Worm (Caenorhabditis elegans) whole organism, L1 larva: ENCODE data around the gene hpo-28.

Source experiments
- C04F5.9 ChIP-seq: sonication (generic microtip); optimal IDR thresholded peaks from 2 replicates; lab custom pipeline; 2016; ENCODE audit warnings: missing genetic modification characterization, missing compliant biosample characterization
- C16A3.4 ChIP-seq: fragments of 150-350 bp; optimal IDR thresholded peaks from 2 replicates; lab custom pipeline; 2014; ENCODE audit warnings: missing biosample characterization, missing genetic modification characterization
- C34B4.2 ChIP-seq: sonication (generic microtip); optimal IDR thresholded peaks from 2 replicates; lab custom pipeline; 2017; ENCODE audit warnings: mild to moderate bottlenecking, missing genetic modification characterization, missing compliant biosample characterization
- F16B12.6 ChIP-seq: fragments of 150-350 bp; optimal IDR thresholded peaks from 2 replicates; lab custom pipeline; 2014; ENCODE audit warnings: missing biosample characterization, missing genetic modification characterization
- alr-1 ChIP-seq: fragments of 200-800 bp; sonication (Bioruptor generic); optimal IDR thresholded peaks from 2 replicates; lab custom pipeline; 2018; ENCODE audit warnings: borderline replicate concordance, mild to moderate bottlenecking, missing genetic modification characterization, missing compliant biosample characterization
- aly-2 ChIP-seq: fragments of 150-350 bp; optimal IDR thresholded peaks from 2 replicates; lab custom pipeline; 2014; ENCODE audit warnings: missing biosample characterization, missing genetic modification characterization
- blmp-1 ChIP-seq: fragments of 150-350 bp; optimal IDR thresholded peaks from 2 replicates; lab custom pipeline; 2014; ENCODE audit warnings: missing biosample characterization, missing genetic modification characterization
- ceh-8 ChIP-seq: fragments of 200-800 bp; sonication (Bioruptor generic); optimal IDR thresholded peaks from 2 replicates; lab custom pipeline; 2018; ENCODE audit warnings: mild to moderate bottlenecking, missing genetic modification characterization, moderate library complexity, missing compliant biosample characterization
- ceh-82 ChIP-seq, 3 experiments: fragments of 150-350 bp in 1 of 3; sonication (generic microtip) in 2 of 3; optimal IDR thresholded peaks; 2 replicates each; lab custom pipeline; 2014 to 2017; ENCODE audit warnings: missing biosample characterization in 3 of 3, missing genetic modification characterization in 3 of 3
- efl-1 ChIP-seq, 4 experiments: fragments of 150-350 bp; optimal IDR thresholded peaks in 3 of 4; peaks in 1 of 4; 1 replicate in 1 of 4; 2 replicates in 3 of 4; lab custom pipeline; 2014; ENCODE audit warnings: missing biosample characterization in 2 of 4, missing genetic modification characterization in 2 of 4, missing genetic modification reagents in 2 of 4
- efl-3 ChIP-seq: fragments of 200-800 bp; sonication (Bioruptor generic); optimal IDR thresholded peaks from 2 replicates; lab custom pipeline; 2018; ENCODE audit warnings: mild to moderate bottlenecking, missing genetic modification characterization, missing compliant biosample characterization
- egl-13 ChIP-seq: sonication (generic microtip); optimal IDR thresholded peaks from 2 replicates; lab custom pipeline; 2016; ENCODE audit warnings: missing genotype, missing genetic modification reagents, missing genetic modification characterization, missing compliant biosample characterization
- egl-27 ChIP-seq, 2 experiments: fragments of 150-350 bp in 1 of 2; sonication (generic microtip); optimal IDR thresholded peaks; 3 replicates each; lab custom pipeline; 2017 to 2018; ENCODE audit warnings: missing biosample characterization in 2 of 2, missing genetic modification characterization in 2 of 2, missing genetic modification reagents in 2 of 2
- elt-3 ChIP-seq, 6 experiments: fragments of 150-350 bp in 1 of 6; sonication (generic microtip); optimal IDR thresholded peaks; 2 replicates each; lab custom pipeline; 2017 to 2018; ENCODE audit warnings: missing biosample characterization in 6 of 6, missing genetic modification characterization in 6 of 6, inconsistent platforms in 1 of 6
- fkh-10 ChIP-seq: sonication (generic microtip); optimal IDR thresholded peaks from 2 replicates; lab custom pipeline; 2017; ENCODE audit warnings: missing biosample characterization, missing genetic modification reagents, missing genetic modification characterization
- fkh-4 ChIP-seq: sonication (generic microtip); optimal IDR thresholded peaks from 2 replicates; lab custom pipeline; 2016; ENCODE audit warnings: missing compliant biosample characterization, missing genetic modification characterization, borderline replicate concordance
- fkh-8 ChIP-seq: sonication (generic microtip); optimal IDR thresholded peaks from 2 replicates; lab custom pipeline; 2016; ENCODE audit warnings: mild to moderate bottlenecking, missing genetic modification characterization, missing compliant biosample characterization
- grh-1 ChIP-seq: fragments of 200-800 bp; sonication (Bioruptor generic); IDR thresholded peaks from 2 replicates; pipeline ENCODE4 v1.3.6; 2022; ENCODE audit warnings: missing genetic modification reagents, missing genetic modification characterization, missing compliant biosample characterization
- hlh-17 ChIP-seq: fragments of 200-800 bp; sonication (Bioruptor generic); optimal IDR thresholded peaks from 2 replicates; lab custom pipeline; 2018; ENCODE audit warnings: missing genetic modification characterization, mild to moderate bottlenecking, missing compliant biosample characterization, moderate library complexity, borderline replicate concordance
- hlh-4 ChIP-seq: sonication (generic microtip); optimal IDR thresholded peaks from 2 replicates; lab custom pipeline; 2016; ENCODE audit warnings: mild to moderate bottlenecking, missing genetic modification characterization, missing compliant biosample characterization
- lin-13 ChIP-seq: fragments of 150-350 bp; optimal IDR thresholded peaks from 2 replicates; lab custom pipeline; 2014; ENCODE audit warnings: missing biosample characterization, missing genetic modification reagents, missing genetic modification characterization
- lir-3 ChIP-seq: sonication (generic microtip); optimal IDR thresholded peaks from 2 replicates; lab custom pipeline; 2016; ENCODE audit warnings: mild to moderate bottlenecking, missing genetic modification characterization, moderate library complexity, missing compliant biosample characterization; ENCODE audit not compliant: poor library complexity
- lsy-2 ChIP-seq, 2 experiments: fragments of 150-350 bp; optimal IDR thresholded peaks; 2 replicates each; lab custom pipeline; 2014; ENCODE audit warnings: missing biosample characterization in 2 of 2, missing genetic modification characterization in 2 of 2
- mdl-1 ChIP-seq, 2 experiments: fragments of 150-350 bp; optimal IDR thresholded peaks; 2 replicates each; lab custom pipeline; 2014 to 2017; ENCODE audit warnings: missing biosample characterization in 2 of 2, missing genetic modification characterization in 2 of 2, inconsistent platforms in 1 of 2
- mef-2 ChIP-seq: fragments of 150-350 bp; optimal IDR thresholded peaks from 2 replicates; lab custom pipeline; 2014; ENCODE audit warnings: missing biosample characterization, missing genetic modification characterization
- nhr-11 ChIP-seq: fragments of 150-350 bp; optimal IDR thresholded peaks from 2 replicates; lab custom pipeline; 2014; ENCODE audit warnings: missing biosample characterization, missing genetic modification characterization
- nhr-12 ChIP-seq: sonication (generic microtip); optimal IDR thresholded peaks from 2 replicates; lab custom pipeline; 2017; ENCODE audit warnings: missing biosample characterization, missing genetic modification characterization
- nhr-19 ChIP-seq: fragments of 200-800 bp; sonication (Bioruptor generic); conservative IDR thresholded peaks from 2 replicates; pipeline ENCODE4 v1.3.6; 2022; ENCODE audit warnings: missing genetic modification characterization, missing compliant biosample characterization
- nhr-20 ChIP-seq: sonication (generic microtip); optimal IDR thresholded peaks from 2 replicates; lab custom pipeline; 2016; ENCODE audit warnings: mild to moderate bottlenecking, missing genetic modification characterization, missing compliant biosample characterization
- nhr-237 ChIP-seq: fragments of 150-350 bp; optimal IDR thresholded peaks from 2 replicates; lab custom pipeline; 2014; ENCODE audit warnings: missing biosample characterization, missing genetic modification characterization
- nhr-28 ChIP-seq: fragments of 150-350 bp; optimal IDR thresholded peaks from 2 replicates; lab custom pipeline; 2014; ENCODE audit warnings: missing biosample characterization, missing genetic modification characterization
- nhr-47 ChIP-seq: sonication (generic microtip); optimal IDR thresholded peaks from 2 replicates; lab custom pipeline; 2016; ENCODE audit warnings: mild to moderate bottlenecking, missing genetic modification characterization, moderate library complexity, missing compliant biosample characterization
- nhr-71 ChIP-seq: sonication (generic microtip); optimal IDR thresholded peaks from 2 replicates; lab custom pipeline; 2016; ENCODE audit warnings: mild to moderate bottlenecking, missing genetic modification characterization, moderate library complexity, missing compliant biosample characterization
- nhr-76 ChIP-seq: sonication (generic microtip); optimal IDR thresholded peaks from 2 replicates; lab custom pipeline; 2017; ENCODE audit warnings: missing biosample characterization, missing genetic modification characterization
- nhr-77 ChIP-seq: fragments of 150-350 bp; optimal IDR thresholded peaks from 2 replicates; lab custom pipeline; 2014; ENCODE audit warnings: missing biosample characterization, missing genetic modification characterization
- nhr-84 ChIP-seq: sonication (generic microtip); optimal IDR thresholded peaks from 2 replicates; lab custom pipeline; 2017; ENCODE audit warnings: missing biosample characterization, missing genetic modification characterization
- nhr-85 ChIP-seq: sonication (generic microtip); peaks from one replicate; lab custom pipeline; 2016; ENCODE audit warnings: missing genetic modification characterization, inconsistent platforms, missing compliant biosample characterization
- nhr-90 ChIP-seq: sonication (generic microtip); optimal IDR thresholded peaks from 2 replicates; lab custom pipeline; 2016; ENCODE audit warnings: mild to moderate bottlenecking, missing genetic modification characterization, missing compliant biosample characterization; ENCODE audit not compliant: poor library complexity
- pax-3 ChIP-seq: fragments of 200-800 bp; sonication (Bioruptor generic); optimal IDR thresholded peaks from 2 replicates; lab custom pipeline; 2018; ENCODE audit warnings: mild to moderate bottlenecking, missing genetic modification characterization, moderate library complexity, missing compliant biosample characterization
- pqm-1 ChIP-seq: sonication (generic microtip); optimal IDR thresholded peaks from 3 replicates; lab custom pipeline; 2017; ENCODE audit warnings: missing biosample characterization, missing genetic modification characterization
- rnt-1 ChIP-seq: sonication (generic microtip); optimal IDR thresholded peaks from 2 replicates; lab custom pipeline; 2016; ENCODE audit warnings: mild to moderate bottlenecking, missing genetic modification characterization, moderate library complexity, missing compliant biosample characterization
- snu-23 ChIP-seq: sonication (generic microtip); optimal IDR thresholded peaks from 2 replicates; lab custom pipeline; 2016; ENCODE audit warnings: missing genetic modification characterization, missing compliant biosample characterization
- sup-37 ChIP-seq: fragments of 200-800 bp; sonication (Bioruptor generic); optimal IDR thresholded peaks from 2 replicates; lab custom pipeline; 2018; ENCODE audit warnings: mild to moderate bottlenecking, missing genetic modification characterization, missing compliant biosample characterization
- swsn-7 ChIP-seq: sonication (generic microtip); optimal IDR thresholded peaks from 2 replicates; lab custom pipeline; 2016; ENCODE audit warnings: missing genetic modification characterization, missing compliant biosample characterization
- tlp-1 ChIP-seq: fragments of 150-350 bp; optimal IDR thresholded peaks from 2 replicates; lab custom pipeline; 2014; ENCODE audit warnings: missing biosample characterization, missing genetic modification characterization
- unc-130 ChIP-seq: fragments of 150-350 bp; optimal IDR thresholded peaks from 2 replicates; lab custom pipeline; 2017; ENCODE audit warnings: missing biosample characterization, missing genetic modification characterization, inconsistent platforms
- vab-15 ChIP-seq: sonication (generic microtip); optimal IDR thresholded peaks from 2 replicates; lab custom pipeline; 2017; ENCODE audit warnings: missing genotype, mild to moderate bottlenecking, missing genetic modification characterization, missing compliant biosample characterization
- ztf-11 ChIP-seq, 2 experiments: sonication (generic microtip); optimal IDR thresholded peaks; 2 replicates each; lab custom pipeline; 2016 to 2017; ENCODE audit warnings: missing genetic modification characterization in 2 of 2, missing biosample characterization in 1 of 2, missing compliant biosample characterization in 1 of 2

Gene hpo-28

ce11 chrIII:5709224-5709623, at the start of gene hpo-28:
Gene hpo-28 (minus strand): TSS chrIII:5709324.
- TF ChIP-seq unc-130 (no peak), vab-15 (tag; lab: Kevin White, UChicago) (no peak), nhr-77 (no peak), snu-23 (no peak), nhr-12 (tag; lab: Kevin White, UChicago) (no peak), egl-27 (tag; optimal IDR thresholded peaks at IDR 0.05; lab: Kevin White, UChicago) (no peak), rnt-1 (tag; lab: Kevin White, UChicago) (peak; percentile 13), efl-1 (optimal IDR thresholded peaks at IDR 0.05; lab: Kevin White, UChicago) (no peak), efl-1 (GFP tag; optimal IDR thresholded peaks at IDR 0.05 in 1 of 2; lab: Kevin White, UChicago) (peak in 1 of 2 experiments; percentile 27), nhr-28 (tag; lab: Kevin White, UChicago) (no peak), fkh-8 (tag; lab: Kevin White, UChicago) (no peak), elt-3 (tag; optimal IDR thresholded peaks at IDR 0.05; lab: Kevin White, UChicago) (no peak), C34B4.2 (no peak)

ce11 chrIII:5758519-5759099, 49.5 kb upstream of the hpo-28 start:
- no peak for TF ChIP-seq nhr-12 (tag; lab: Kevin White, UChicago)
- TF ChIP-seq lin-13 (GFP tag; lab: Kevin White, UChicago), result peak; percentile 42
- TF ChIP-seq pqm-1 (tag; lab: Kevin White, UChicago), result no peak
- TF ChIP-seq nhr-20 (tag; lab: Kevin White, UChicago), result peak; percentile 37
- no peak for TF ChIP-seq tlp-1
- TF ChIP-seq nhr-11 (tag; lab: Kevin White, UChicago), result peak; percentile 40
- TF ChIP-seq fkh-8 (tag; lab: Kevin White, UChicago), result peak; percentile 97
- TF ChIP-seq lir-3 (tag; lab: Kevin White, UChicago), result peak; percentile 29
- TF ChIP-seq snu-23, result peak; percentile 27
- no peak for TF ChIP-seq hlh-4 (tag; lab: Kevin White, UChicago)
- peak; percentile 91 for TF ChIP-seq nhr-71 (tag; lab: Kevin White, UChicago)
- peak in 1 of 2 experiments; percentile 37 for TF ChIP-seq egl-27 (tag; optimal IDR thresholded peaks at IDR 0.05; lab: Kevin White, UChicago)
- no peak for TF ChIP-seq rnt-1 (tag; lab: Kevin White, UChicago)
- TF ChIP-seq blmp-1 (tag; lab: Kevin White, UChicago), result no peak
- TF ChIP-seq nhr-19 (GFP tag; lab: Robert Waterston, UW), result peak; percentile 25; the same call in 1 of the 2 replicates
- peak; percentile 78 for TF ChIP-seq egl-13 (tag; lab: Kevin White, UChicago)
- TF ChIP-seq C16A3.4 (tag; lab: Kevin White, UChicago), result peak; percentile 10
- TF ChIP-seq fkh-4, result no peak
- TF ChIP-seq lsy-2 (tag; optimal IDR thresholded peaks at IDR 0.05; lab: Kevin White, UChicago), result peak; percentile 51 to 71
- TF ChIP-seq pax-3 (tag; lab: Kevin White, UChicago), result peak; percentile 63
- peak; percentile 77 for TF ChIP-seq swsn-7 (tag; lab: Kevin White, UChicago)
- peak; percentile 74 for TF ChIP-seq mef-2
- no peak for TF ChIP-seq aly-2 (tag; lab: Kevin White, UChicago)
- TF ChIP-seq nhr-237 (tag; lab: Kevin White, UChicago), result no peak
- TF ChIP-seq nhr-90, result no peak
- TF ChIP-seq ztf-11 (tag; optimal IDR thresholded peaks at IDR 0.05; lab: Kevin White, UChicago), result peak in 1 of 2 experiments; percentile 19
- no peak for TF ChIP-seq sup-37 (GFP tag; lab: Kevin White, UChicago)
- TF ChIP-seq elt-3 (tag; optimal IDR thresholded peaks at IDR 0.05; lab: Kevin White, UChicago), result no peak
- no peak for TF ChIP-seq grh-1 (GFP tag; lab: Robert Waterston, UW)
- TF ChIP-seq C04F5.9, result no peak
- no peak for TF ChIP-seq nhr-28 (tag; lab: Kevin White, UChicago)
- no peak for TF ChIP-seq mdl-1 (tag; optimal IDR thresholded peaks at IDR 0.05; lab: Kevin White, UChicago)
- TF ChIP-seq nhr-47 (tag; lab: Kevin White, UChicago), result peak; percentile 82
- no peak for TF ChIP-seq alr-1 (tag; lab: Kevin White, UChicago)
- peak; percentile 74 for TF ChIP-seq fkh-10 (GFP tag; lab: Kevin White, UChicago)
- peak; percentile 24 to 43 (median 24) for TF ChIP-seq ceh-82 (tag; optimal IDR thresholded peaks at IDR 0.05; lab: Kevin White, UChicago)
- TF ChIP-seq efl-3 (GFP tag; lab: Kevin White, UChicago), result no peak
- no peak for TF ChIP-seq ceh-8 (GFP tag; lab: Kevin White, UChicago)
- TF ChIP-seq nhr-85 (tag; lab: Kevin White, UChicago), result no peak
- TF ChIP-seq hlh-17, result no peak
- no peak for TF ChIP-seq F16B12.6 (tag; lab: Kevin White, UChicago)
- TF ChIP-seq nhr-76 (tag; lab: Kevin White, UChicago), result no peak
- TF ChIP-seq nhr-84 (tag; lab: Kevin White, UChicago), result no peak
- no peak for TF ChIP-seq C34B4.2
